Worm (Caenorhabditis elegans) whole organism, late embryonic: ENCODE data around the gene tomm-40.

Experiments
- T23F11.4 ChIP-seq: fragments of 200-800 bp; sonication (Bioruptor generic); optimal IDR thresholded peaks from 2 replicates; lab custom pipeline; 2018; ENCODE audit warnings: mild to moderate bottlenecking, missing genetic modification characterization, missing compliant biosample characterization
- ceh-2 ChIP-seq: sonication (generic microtip); optimal IDR thresholded peaks from 2 replicates; lab custom pipeline; 2016; ENCODE audit warnings: missing genotype, missing genetic modification characterization, missing compliant biosample characterization
- dmd-4 ChIP-seq: sonication (generic microtip); optimal IDR thresholded peaks from 2 replicates; lab custom pipeline; 2016; ENCODE audit warnings: borderline replicate concordance, missing genetic modification characterization, missing compliant biosample characterization
- ets-4 ChIP-seq: sonication (generic microtip); optimal IDR thresholded peaks from 2 replicates; lab custom pipeline; 2016; ENCODE audit warnings: missing genetic modification characterization, missing compliant biosample characterization
- mec-3 ChIP-seq: sonication (generic microtip); optimal IDR thresholded peaks from 2 replicates; lab custom pipeline; 2016; ENCODE audit warnings: borderline replicate concordance, missing genetic modification characterization, missing compliant biosample characterization
- pros-1 ChIP-seq: fragments of 150-350 bp; optimal IDR thresholded peaks from 2 replicates; lab custom pipeline; 2014; ENCODE audit warnings: missing biosample characterization, missing genetic modification reagents, missing genetic modification characterization
- sdc-2 ChIP-seq: sonication (generic microtip); optimal IDR thresholded peaks from 2 replicates; lab custom pipeline; 2016; ENCODE audit warnings: missing genotype, missing genetic modification characterization, missing compliant biosample characterization
- tbx-2 ChIP-seq: sonication (generic microtip); optimal IDR thresholded peaks from 2 replicates; lab custom pipeline; 2016; ENCODE audit warnings: missing genetic modification characterization, missing compliant biosample characterization

DNA sequence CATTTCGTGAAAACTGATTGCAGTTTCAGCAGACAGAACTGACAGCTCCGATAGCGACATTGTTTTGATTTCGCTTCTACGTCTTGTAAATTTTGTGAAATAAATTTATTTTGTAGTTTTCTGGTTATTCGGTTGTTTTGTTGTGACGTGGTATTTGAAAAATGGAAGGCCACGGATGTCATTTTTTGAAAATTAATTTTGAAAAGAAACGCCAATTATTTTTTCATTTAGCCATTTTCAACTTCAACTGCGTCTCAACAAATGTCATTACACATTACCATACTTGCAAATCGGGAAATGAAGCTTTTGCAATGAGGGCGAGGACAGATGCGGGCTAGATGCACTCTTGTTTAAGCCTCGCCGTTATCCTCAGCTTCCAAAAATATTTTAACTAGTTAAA is 14.6 kb upstream of the tomm-40 start, which contains the start of gene C18E9.8:
- no peak for TF ChIP-seq pros-1
- no peak for TF ChIP-seq T23F11.4 (GFP tag; lab: Kevin White, UChicago)
- no peak for TF ChIP-seq sdc-2 (tag; lab: Kevin White, UChicago)
- TF ChIP-seq mec-3 = no peak
- TF ChIP-seq ceh-2 = no peak
- TF ChIP-seq dmd-4 = no peak
- no peak for TF ChIP-seq tbx-2 (tag; lab: Kevin White, UChicago)
- TF ChIP-seq ets-4 (tag; lab: Kevin White, UChicago) = no peak
